Fruit fly (Drosophila melanogaster): ENCODE data around the gene CG33223.

CG33223 gene

dm6 chrX:8517121-8518024, 33.7 kb upstream of the CG33223 start, which contains the start of gene Nrg (continued):
- peak; percentile 48; the same call in 1 of the 2 replicates for TF ChIP-seq aop (GFP tag; IDR thresholded peaks at IDR 0.05)
- peak; percentile 13 for TF ChIP-seq Nf-YB (GFP tag; optimal IDR thresholded peaks at IDR 0.05)
- no peak for TF ChIP-seq CG5245 (GFP tag; optimal IDR thresholded peaks at IDR 0.05)
- TF ChIP-seq CG1233 (GFP tag; optimal IDR thresholded peaks at IDR 0.05): peak; percentile 21
- TF ChIP-seq CG11247 (GFP tag; IDR thresholded peaks at IDR 0.05): no peak
- TF ChIP-seq CG4328 (GFP tag; optimal IDR thresholded peaks at IDR 0.05): peak; percentile 42
- TF ChIP-seq Vsx1 (GFP tag; optimal IDR thresholded peaks at IDR 0.05): peak; percentile 51
- peak; percentile 43 for TF ChIP-seq CG18599 (GFP tag; optimal IDR thresholded peaks at IDR 0.05)
- no peak for TF ChIP-seq corto (GFP tag; optimal IDR thresholded peaks at IDR 0.05)
- peak; percentile 28 for TF ChIP-seq CG3281 (GFP tag; optimal IDR thresholded peaks at IDR 0.05)
- peak; percentile 27 for TF ChIP-seq CG2120 (GFP tag; optimal IDR thresholded peaks at IDR 0.05)
- TF ChIP-seq ash1 (GFP tag; optimal IDR thresholded peaks at IDR 0.05): peak; percentile 46
- TF ChIP-seq zf30C (GFP tag; optimal IDR thresholded peaks at IDR 0.05): no peak
- no peak for TF ChIP-seq Ravus (GFP tag; IDR thresholded peaks at IDR 0.05)
- peak; percentile 84 for TF ChIP-seq abd-A (tag; optimal IDR thresholded peaks at IDR 0.05)
- no peak for TF ChIP-seq sima (GFP tag; optimal IDR thresholded peaks at IDR 0.05)
- no peak for TF ChIP-seq ewg (GFP tag; optimal IDR thresholded peaks at IDR 0.05)
- peak in 1 of 2 experiments; percentile 60 for TF ChIP-seq eve (GFP tag; optimal IDR thresholded peaks at IDR 0.05)
- no peak; the same call in 2 of the 3 replicates for TF ChIP-seq so (GFP tag; IDR thresholded peaks at IDR 0.05)
- peak; percentile 9 for TF ChIP-seq Hsf (GFP tag; optimal IDR thresholded peaks at IDR 0.05)
- TF ChIP-seq br (optimal IDR thresholded peaks at IDR 0.05): no peak
- no peak for TF ChIP-seq org-1 (GFP tag; optimal IDR thresholded peaks at IDR 0.05)
- peak; percentile 69 for TF ChIP-seq caup (GFP tag; optimal IDR thresholded peaks at IDR 0.05; ENCODE audit: severe bottlenecking)
- TF ChIP-seq pho (GFP tag; optimal IDR thresholded peaks at IDR 0.05): peak; percentile 33
- TF ChIP-seq E2f1 (GFP tag; IDR thresholded peaks at IDR 0.05): no peak
- no peak for TF ChIP-seq Hmx (GFP tag; optimal IDR thresholded peaks at IDR 0.05)
- TF ChIP-seq Fer3 (tag; optimal IDR thresholded peaks at IDR 0.05): peak; percentile 19
- TF ChIP-seq shn (GFP tag; optimal IDR thresholded peaks at IDR 0.05): peak; percentile 21
- peak; percentile 39 for TF ChIP-seq CG12071 (GFP tag; optimal IDR thresholded peaks at IDR 0.05)
- no peak for TF ChIP-seq Dip3 (GFP tag; optimal IDR thresholded peaks at IDR 0.05)
- peak; percentile 19 for TF ChIP-seq Mad (GFP tag; optimal IDR thresholded peaks at IDR 0.05)
- TF ChIP-seq CG15269 (tag; optimal IDR thresholded peaks at IDR 0.05): peak; percentile 41
- TF ChIP-seq CHES-1-like (GFP tag; optimal IDR thresholded peaks at IDR 0.05): no peak
- TF ChIP-seq ATbp (GFP tag; optimal IDR thresholded peaks at IDR 0.05): peak; percentile 10
- TF ChIP-seq MBD-R2 (GFP tag; IDR thresholded peaks at IDR 0.05): peak; percentile 30; the same call in 1 of the 2 replicates
- no peak for TF ChIP-seq Bteb2 (GFP tag; optimal IDR thresholded peaks at IDR 0.05)
- TF ChIP-seq CG34224 (GFP tag; IDR thresholded peaks at IDR 0.05; ENCODE audit: partially characterized antibody): peak; percentile 100
- peak; percentile 91 for TF ChIP-seq sd (tag; optimal IDR thresholded peaks at IDR 0.05)
- peak; percentile 88 for TF ChIP-seq stwl (tag; optimal IDR thresholded peaks at IDR 0.05)
- peak; percentile 50 for TF ChIP-seq row (GFP tag; IDR thresholded peaks at IDR 0.05)
- peak; percentile 99 for TF ChIP-seq CG2129 (GFP tag; IDR thresholded peaks at IDR 0.05; ENCODE audit: partially characterized antibody)
- TF ChIP-seq CG17912 (GFP tag; optimal IDR thresholded peaks at IDR 0.05): peak; percentile 18
- TF ChIP-seq Dref (GFP tag; IDR thresholded peaks at IDR 0.05): peak; percentile 99
- no peak for TF ChIP-seq CG11093 (GFP tag; IDR thresholded peaks at IDR 0.05)
- TF ChIP-seq her (GFP tag; optimal IDR thresholded peaks at IDR 0.05): peak; percentile 7
- peak; percentile 58 for TF ChIP-seq MESR4 (GFP tag; optimal IDR thresholded peaks at IDR 0.05)
- no peak for TF ChIP-seq rib (GFP tag; IDR thresholded peaks at IDR 0.05)
- TF ChIP-seq CG7987 (GFP tag; optimal IDR thresholded peaks at IDR 0.05): peak; percentile 57
- peak; percentile 16 for TF ChIP-seq chn (GFP tag; optimal IDR thresholded peaks at IDR 0.05)
